Fruit fly (Drosophila melanogaster) whole organism, embryonic: ENCODE data around the gene CG13634.

ENCODE experiments used
- B-H1 ChIP-seq: fragments of 200-800 bp; sonication (Bioruptor generic); IDR thresholded peaks from 3 replicates; pipeline ENCODE4 v1.3.6; 2022; ENCODE audit warnings: missing biosample characterization, missing genetic modification characterization
- CG10267 ChIP-seq: fragments of 200-800 bp; sonication (Bioruptor generic); optimal IDR thresholded peaks from 2 replicates; lab custom pipeline; 2018; ENCODE audit warnings: missing biosample characterization, mild to moderate bottlenecking, missing genetic modification characterization, moderate library complexity
- CG10543 ChIP-seq: fragments of 200-800 bp; sonication (Bioruptor generic); optimal IDR thresholded peaks from 3 replicates; lab custom pipeline; 2017; ENCODE audit warnings: missing biosample characterization, mild to moderate bottlenecking, missing genetic modification characterization, moderate library complexity
- CG11398 ChIP-seq: fragments of 200-800 bp; sonication (Bioruptor generic); optimal IDR thresholded peaks from 2 replicates; lab custom pipeline; 2016; ENCODE audit warnings: missing biosample characterization, missing genetic modification characterization
- CG11560 ChIP-seq: fragments of 200-800 bp; sonication (Bioruptor generic); IDR thresholded peaks from 3 replicates; pipeline ENCODE4 v1.3.6; 2022; ENCODE audit warnings: missing biosample characterization, missing genetic modification characterization
- CG12942 ChIP-seq: fragments of 200-800 bp; sonication (Bioruptor generic); optimal IDR thresholded peaks from 3 replicates; lab custom pipeline; 2016; ENCODE audit warnings: missing biosample characterization, missing genetic modification characterization
- CG15514 ChIP-seq: fragments of 200-800 bp; sonication (Bioruptor generic); optimal IDR thresholded peaks from 3 replicates; lab custom pipeline; 2017; ENCODE audit warnings: missing biosample characterization, missing genetic modification characterization, mild to moderate bottlenecking, moderate library complexity, missing genetic modification reagents
- CG2129 ChIP-seq: fragments of 200-800 bp; sonication (Bioruptor generic); IDR thresholded peaks from 2 replicates; pipeline ENCODE4 v1.3.6; 2022; ENCODE audit warnings: missing biosample characterization, missing genetic modification characterization; ENCODE audit not compliant: partially characterized antibody
- CG3065 ChIP-seq: fragments of 200-800 bp; sonication (Bioruptor generic); optimal IDR thresholded peaks from 2 replicates; lab custom pipeline; 2016; ENCODE audit warnings: missing biosample characterization, missing genetic modification characterization
- CG31224 ChIP-seq: fragments of 200-800 bp; sonication (Bioruptor generic); IDR thresholded peaks from 2 replicates; pipeline ENCODE4 v1.3.6; 2022; ENCODE audit warnings: missing biosample characterization, missing genetic modification characterization
- CG3281 ChIP-seq: fragments of 200-800 bp; sonication (Bioruptor generic); optimal IDR thresholded peaks from 3 replicates; lab custom pipeline; 2017; ENCODE audit warnings: missing biosample characterization, mild to moderate bottlenecking, missing genetic modification characterization
- CG4328 ChIP-seq: fragments of 200-800 bp; sonication (Bioruptor generic); optimal IDR thresholded peaks from 3 replicates; lab custom pipeline; 2017; ENCODE audit warnings: missing biosample characterization, missing genetic modification reagents, missing genetic modification characterization
- CG4854 ChIP-seq: fragments of 200-800 bp; sonication (Bioruptor generic); optimal IDR thresholded peaks from 2 replicates; lab custom pipeline; 2016; ENCODE audit warnings: missing biosample characterization, missing genetic modification characterization, inconsistent platforms
- CG5953 ChIP-seq: fragments of 200-800 bp; sonication (Bioruptor generic); IDR thresholded peaks from 2 replicates; pipeline ENCODE4 v1.3.6; 2022; ENCODE audit warnings: missing biosample characterization, missing genetic modification characterization
- CG6791 ChIP-seq: fragments of 200-800 bp; sonication (Bioruptor generic); IDR thresholded peaks from 3 replicates; pipeline ENCODE4 v1.3.6; 2022; ENCODE audit warnings: missing biosample characterization, missing genetic modification characterization; ENCODE audit not compliant: partially characterized antibody
- CG7271 ChIP-seq: fragments of 200-800 bp; sonication (Bioruptor generic); optimal IDR thresholded peaks from 2 replicates; lab custom pipeline; 2018; ENCODE audit warnings: missing biosample characterization, mild to moderate bottlenecking, missing genetic modification characterization, moderate library complexity
- CkIIα-i1 ChIP-seq: fragments of 200-800 bp; sonication (Bioruptor generic); IDR thresholded peaks from 2 replicates; pipeline ENCODE4 v1.3.6; 2022; ENCODE audit warnings: missing biosample characterization, missing genetic modification characterization
- D ChIP-seq, 2 experiments: fragments of 200-800 bp in 1 of 2; fragments of >200 bp in 1 of 2; sonication (Bioruptor generic) in 1 of 2; optimal IDR thresholded peaks; 2 replicates in 1 of 2; 3 replicates in 1 of 2; lab custom pipeline; 2017; ENCODE audit warnings: mild to moderate bottlenecking in 1 of 2, missing biosample characterization in 1 of 2, missing genetic modification characterization in 1 of 2, missing genetic modification reagents in 1 of 2
- Eip74EF ChIP-seq, 2 experiments: fragments of 200-800 bp in 1 of 2; fragments of >200 bp in 1 of 2; sonication (Bioruptor generic) in 1 of 2; optimal IDR thresholded peaks; 2 replicates each; lab custom pipeline; 2017 to 2019; ENCODE audit warnings: missing biosample characterization in 2 of 2, missing genetic modification characterization in 2 of 2, mild to moderate bottlenecking in 1 of 2, moderate library complexity in 1 of 2
- Ets65A ChIP-seq: fragments of 200-800 bp; sonication (Bioruptor generic); peaks from one replicate; lab custom pipeline; 2016; ENCODE audit warnings: missing biosample characterization, missing genetic modification characterization
- Hsf ChIP-seq: fragments of 200-800 bp; sonication (Bioruptor generic); optimal IDR thresholded peaks from 3 replicates; lab custom pipeline; 2016; ENCODE audit warnings: missing biosample characterization, missing genetic modification characterization
- Ptx1 ChIP-seq: fragments of 200-800 bp; sonication (Bioruptor generic); IDR thresholded peaks from 2 replicates; pipeline ENCODE4 v1.3.6; 2022; ENCODE audit warnings: missing biosample characterization, missing genetic modification characterization
- Rfx ChIP-seq: fragments of 200-800 bp; sonication (Bioruptor generic); IDR thresholded peaks from 2 replicates; pipeline ENCODE4 v1.3.6; 2022; ENCODE audit warnings: missing biosample characterization, missing genetic modification characterization
- Rx ChIP-seq: fragments of 200-800 bp; sonication (Bioruptor generic); IDR thresholded peaks from 2 replicates; pipeline ENCODE4 v1.3.6; 2022; ENCODE audit warnings: missing biosample characterization, missing genetic modification characterization
- Sry-β ChIP-seq: fragments of 200-800 bp; sonication (Bioruptor generic); optimal IDR thresholded peaks from 2 replicates; lab custom pipeline; 2018; ENCODE audit warnings: missing biosample characterization, mild to moderate bottlenecking, missing genetic modification characterization, moderate library complexity
- TFAM ChIP-seq: fragments of 200-800 bp; sonication (Bioruptor generic); optimal IDR thresholded peaks from 2 replicates; lab custom pipeline; 2017; ENCODE audit warnings: missing biosample characterization, missing genetic modification characterization, inconsistent platforms
- al ChIP-seq: fragments of 200-800 bp; sonication (Bioruptor generic); IDR thresholded peaks from 2 replicates; pipeline ENCODE4 v1.3.6; 2022; ENCODE audit warnings: missing biosample characterization, missing genetic modification characterization
- ato ChIP-seq: fragments of 200-800 bp; sonication (Bioruptor generic); IDR thresholded peaks from 2 replicates; pipeline ENCODE4 v1.3.6; 2022; ENCODE audit warnings: missing biosample characterization, missing genetic modification characterization; ENCODE audit not compliant: partially characterized antibody
- az2 ChIP-seq: fragments of 200-800 bp; sonication (Bioruptor generic); optimal IDR thresholded peaks from 3 replicates; lab custom pipeline; 2016; ENCODE audit warnings: missing biosample characterization, missing genetic modification characterization
- esg ChIP-seq: fragments of 200-800 bp; sonication (Bioruptor generic); conservative IDR thresholded peaks from 2 replicates; pipeline ENCODE4 v1.3.6; 2022; ENCODE audit warnings: missing biosample characterization, missing genetic modification characterization
- grn ChIP-seq: fragments of 200-800 bp; sonication (Bioruptor generic); optimal IDR thresholded peaks from 3 replicates; lab custom pipeline; 2017; ENCODE audit warnings: missing biosample characterization, missing genetic modification characterization
- inv ChIP-seq: fragments of 200-800 bp; sonication (Bioruptor generic); IDR thresholded peaks from 2 replicates; pipeline ENCODE4 v1.3.6; 2022; ENCODE audit warnings: missing biosample characterization, missing genetic modification characterization; ENCODE audit not compliant: partially characterized antibody
- knrl ChIP-seq: fragments of 200-800 bp; sonication (Bioruptor generic); IDR thresholded peaks from 3 replicates; pipeline ENCODE4 v1.3.6; 2022; ENCODE audit warnings: missing biosample characterization, missing genetic modification characterization; ENCODE audit not compliant: partially characterized antibody
- mld ChIP-seq: fragments of 200-800 bp; sonication (Bioruptor generic); IDR thresholded peaks from 3 replicates; pipeline ENCODE4 v1.3.6; 2022; ENCODE audit warnings: missing biosample characterization, missing genetic modification characterization; ENCODE audit not compliant: partially characterized antibody
- nerfin-2 ChIP-seq: fragments of 200-800 bp; sonication (Bioruptor generic); IDR thresholded peaks from 2 replicates; pipeline ENCODE4 v1.3.6; 2022; ENCODE audit warnings: missing biosample characterization, missing genetic modification characterization; ENCODE audit not compliant: partially characterized antibody
- pnt ChIP-seq: fragments of 200-800 bp; sonication (Bioruptor generic); optimal IDR thresholded peaks from 3 replicates; lab custom pipeline; 2016; ENCODE audit warnings: missing biosample characterization, missing genetic modification characterization
- psq ChIP-seq: fragments of 200-800 bp; sonication (Bioruptor generic); optimal IDR thresholded peaks from 2 replicates; lab custom pipeline; 2017; ENCODE audit warnings: missing biosample characterization, missing genetic modification characterization
- sens ChIP-seq: fragments of 200-800 bp; sonication (Bioruptor generic); peaks from one replicate; lab custom pipeline; 2016; ENCODE audit warnings: missing biosample characterization, missing genetic modification characterization
- shn ChIP-seq: fragments of 200-800 bp; sonication (Bioruptor generic); optimal IDR thresholded peaks from 3 replicates; lab custom pipeline; 2016; ENCODE audit warnings: missing biosample characterization, missing genetic modification characterization
- sim ChIP-seq: fragments of 200-800 bp; sonication (Bioruptor generic); IDR thresholded peaks from 2 replicates; pipeline ENCODE4 v1.3.6; 2022; ENCODE audit warnings: missing biosample characterization, missing genetic modification characterization
- sisA ChIP-seq: fragments of 200-800 bp; sonication (Bioruptor generic); IDR thresholded peaks from 2 replicates; pipeline ENCODE4 v1.3.6; 2022; ENCODE audit warnings: missing biosample characterization, missing genetic modification characterization
- sna ChIP-seq: fragments of 200-800 bp; sonication (Bioruptor generic); IDR thresholded peaks from 2 replicates; pipeline ENCODE4 v1.3.6; 2022; ENCODE audit warnings: missing biosample characterization, missing genetic modification characterization; ENCODE audit not compliant: partially characterized antibody
- tgo ChIP-seq: fragments of 200-800 bp; sonication (Bioruptor generic); IDR thresholded peaks from 3 replicates; pipeline ENCODE4 v1.3.6; 2022; ENCODE audit warnings: missing biosample characterization, missing genetic modification characterization
- zen2 ChIP-seq: fragments of 200-800 bp; sonication (Bioruptor generic); IDR thresholded peaks from 3 replicates; pipeline ENCODE4 v1.3.6; 2022; ENCODE audit warnings: missing biosample characterization, missing genetic modification characterization; ENCODE audit not compliant: partially characterized antibody

Gene CG13634

dm6 chr3R:24816993-24817854, 27.3 kb upstream of the CG13634 start, which contains the start of the genes CG5808 and Saf-B (continued):
- peak; percentile 41 for TF ChIP-seq CG15514 (GFP tag; lab: Kevin White, UChicago)
- peak; percentile 63 for TF ChIP-seq tgo
- TF ChIP-seq Eip74EF (GFP tag; optimal IDR thresholded peaks at IDR 0.05; lab: Kevin White, UChicago) = no peak
- no peak for TF ChIP-seq CG5953 (GFP tag; lab: Robert Waterston, UW)
- no peak for TF ChIP-seq CG4328 (GFP tag; lab: Kevin White, UChicago)
- TF ChIP-seq CkIIα-i1 (GFP tag; lab: Robert Waterston, UW) = peak; percentile 72
- 0 out of 2 replicates have a peak, but pooled peaks have one; percentile 12 for TF ChIP-seq sisA
- TF ChIP-seq mld (GFP tag; lab: Robert Waterston, UW) = peak; percentile 50; the same call in 2 of the 3 replicates
- no peak for TF ChIP-seq CG11398
- peak; percentile 89 for TF ChIP-seq CG6791 (GFP tag; lab: Robert Waterston, UW)
- peak; percentile 43; the same call in 1 of the 2 replicates for TF ChIP-seq CG31224 (GFP tag; lab: Robert Waterston, UW)
- no peak for TF ChIP-seq CG12942 (GFP tag; lab: Kevin White, UChicago)
- peak; percentile 56 for TF ChIP-seq sna (GFP tag; lab: Robert Waterston, UW)
- TF ChIP-seq ato (GFP tag; lab: Robert Waterston, UW) = peak; percentile 52
- TF ChIP-seq grn = no peak
- peak; percentile 38 for TF ChIP-seq Hsf
- TF ChIP-seq CG11560 (tag; lab: Robert Waterston, UW) = peak; percentile 92
- TF ChIP-seq CG2129 = peak; percentile 60
- no peak for TF ChIP-seq pnt
- no peak for TF ChIP-seq CG3281
- TF ChIP-seq CG4854 (GFP tag; lab: Kevin White, UChicago) = no peak
- TF ChIP-seq psq (GFP tag; lab: Kevin White, UChicago) = no peak
- peak; percentile 81 for TF ChIP-seq Ptx1 (GFP tag; lab: Robert Waterston, UW)
- TF ChIP-seq B-H1 = no peak; the same call in 2 of the 3 replicates
- no peak for TF ChIP-seq CG10543 (GFP tag; lab: Kevin White, UChicago)
- no peak for TF ChIP-seq shn
- TF ChIP-seq al (GFP tag; lab: Robert Waterston, UW) = 0 out of 2 replicates have a peak, but pooled peaks have one; percentile 34
- TF ChIP-seq CG7271 (tag; lab: Kevin White, UChicago) = peak; percentile 7
- TF ChIP-seq zen2 (GFP tag; lab: Robert Waterston, UW) = peak; percentile 69
- TF ChIP-seq TFAM = no peak
- peak; percentile 75 for TF ChIP-seq inv (GFP tag; lab: Robert Waterston, UW)
- no peak for TF ChIP-seq sim
- no peak for TF ChIP-seq D (optimal IDR thresholded peaks at IDR 0.05; lab: Kevin White, UChicago)
- peak; percentile 27 for TF ChIP-seq D (GFP tag; optimal IDR thresholded peaks at IDR 0.05; lab: Kevin White, UChicago)
- peak; percentile 53; the same call in 1 of the 2 replicates for TF ChIP-seq Rfx (GFP tag; lab: Robert Waterston, UW)
- peak; percentile 33 for TF ChIP-seq az2
- TF ChIP-seq Sry-β (GFP tag; lab: Kevin White, UChicago) = peak; percentile 10
- TF ChIP-seq sens (GFP tag; lab: Kevin White, UChicago) = peak; percentile 36
- TF ChIP-seq CG10267 = peak; percentile 67
- TF ChIP-seq nerfin-2 (GFP tag; lab: Robert Waterston, UW) = peak; percentile 86
- TF ChIP-seq CG3065 (GFP tag; lab: Kevin White, UChicago) = no peak
- TF ChIP-seq Rx = no peak
- TF ChIP-seq knrl (GFP tag; lab: Robert Waterston, UW) = peak; percentile 83; the same call in 2 of the 3 replicates
- TF ChIP-seq esg = peak; percentile 33; the same call in 1 of the 2 replicates
- TF ChIP-seq Ets65A (GFP tag; lab: Kevin White, UChicago) = peak; percentile 93
